Fruit fly (Drosophila melanogaster) whole organism, prepupa: ENCODE measurements around the gene pim.

ENCODE experiments used
- CG10631 ChIP-seq: fragments of 200-800 bp; sonication (Bioruptor generic); optimal IDR thresholded peaks from 2 replicates; lab custom pipeline; 2016; ENCODE audit warnings: missing biosample characterization, missing genetic modification characterization
- CG11294 ChIP-seq: fragments of 200-800 bp; sonication (Bioruptor generic); IDR thresholded peaks from 2 replicates; pipeline ENCODE4 v1.3.6; 2022; ENCODE audit warnings: missing biosample characterization, missing genetic modification characterization
- CG11762 ChIP-seq: fragments of 200-800 bp; sonication (Bioruptor generic); optimal IDR thresholded peaks from 3 replicates; lab custom pipeline; 2016; ENCODE audit warnings: missing biosample characterization, missing genetic modification characterization; ENCODE audit not compliant: insufficient read depth
- CG11902 ChIP-seq: fragments of 200-800 bp; sonication (Bioruptor generic); optimal IDR thresholded peaks from 3 replicates; lab custom pipeline; 2016; ENCODE audit warnings: missing biosample characterization, missing genetic modification characterization
- CG15336 ChIP-seq: fragments of 200-800 bp; sonication (Bioruptor generic); IDR thresholded peaks from 2 replicates; pipeline ENCODE4 v1.3.6; 2022; ENCODE audit warnings: missing biosample characterization, missing genetic modification characterization
- CG1621 ChIP-seq: fragments of 200-800 bp; sonication (Bioruptor generic); optimal IDR thresholded peaks from 3 replicates; lab custom pipeline; 2018; ENCODE audit warnings: missing biosample characterization, mild to moderate bottlenecking, missing genetic modification characterization
- CG16779 ChIP-seq: fragments of 200-800 bp; sonication (Bioruptor generic); optimal IDR thresholded peaks from 3 replicates; lab custom pipeline; 2017; ENCODE audit warnings: missing biosample characterization, mild to moderate bottlenecking, missing genetic modification characterization
- CG3032 ChIP-seq: fragments of 200-800 bp; optimal IDR thresholded peaks from 2 replicates; lab custom pipeline; 2019; ENCODE audit warnings: missing biosample characterization, mild to moderate bottlenecking, missing genetic modification characterization, moderate library complexity
- CG32006 ChIP-seq: fragments of 200-800 bp; sonication (Bioruptor generic); optimal IDR thresholded peaks from 3 replicates; lab custom pipeline; 2017; ENCODE audit warnings: missing biosample characterization, mild to moderate bottlenecking, missing genetic modification characterization
- CG34406 ChIP-seq: fragments of 200-800 bp; sonication (Bioruptor generic); optimal IDR thresholded peaks from 3 replicates; lab custom pipeline; 2016; ENCODE audit warnings: missing biosample characterization, missing genetic modification characterization
- CG3919 ChIP-seq: fragments of 200-800 bp; sonication (Bioruptor generic); optimal IDR thresholded peaks from 3 replicates; lab custom pipeline; 2016; ENCODE audit warnings: missing biosample characterization, missing genetic modification characterization
- CG6163 ChIP-seq: fragments of 200-800 bp; sonication (Bioruptor generic); IDR thresholded peaks from 3 replicates; pipeline ENCODE4 v1.3.6; 2022; ENCODE audit warnings: missing biosample characterization, missing genetic modification characterization
- CG6276 ChIP-seq: fragments of 200-800 bp; sonication (Bioruptor generic); optimal IDR thresholded peaks from 2 replicates; lab custom pipeline; 2017; ENCODE audit warnings: missing biosample characterization, mild to moderate bottlenecking, missing genetic modification characterization
- CG6792 ChIP-seq: fragments of 200-800 bp; sonication (Bioruptor generic); optimal IDR thresholded peaks from 3 replicates; lab custom pipeline; 2016; ENCODE audit warnings: missing biosample characterization, missing genetic modification characterization
- CG6854 ChIP-seq: fragments of 200-800 bp; sonication (Bioruptor generic); optimal IDR thresholded peaks from 2 replicates; lab custom pipeline; 2017; ENCODE audit warnings: missing biosample characterization, mild to moderate bottlenecking, missing genetic modification characterization
- CG8119 ChIP-seq: fragments of 200-800 bp; sonication (Bioruptor generic); IDR thresholded peaks from 3 replicates; pipeline ENCODE4 v1.3.6; 2022; ENCODE audit warnings: missing biosample characterization, missing genetic modification characterization
- CG9139 ChIP-seq: fragments of 200-800 bp; sonication (Bioruptor generic); optimal IDR thresholded peaks from 3 replicates; lab custom pipeline; 2017; ENCODE audit warnings: missing biosample characterization, mild to moderate bottlenecking, missing genetic modification characterization
- Eip75B ChIP-seq: fragments of 200-800 bp; sonication (Bioruptor generic); optimal IDR thresholded peaks from 3 replicates; lab custom pipeline; 2016; ENCODE audit warnings: missing biosample characterization, missing genetic modification characterization
- Eip78C ChIP-seq: fragments of 200-800 bp; sonication (Bioruptor generic); peaks from one replicate; lab custom pipeline; 2016; ENCODE audit warnings: missing biosample characterization, missing genetic modification characterization
- Eip93F ChIP-seq: fragments of 200-800 bp; sonication (Bioruptor generic); optimal IDR thresholded peaks from 2 replicates; lab custom pipeline; 2016; ENCODE audit warnings: missing biosample characterization, mild to moderate bottlenecking, missing genetic modification characterization
- Ets21C ChIP-seq: fragments of 200-800 bp; sonication (Bioruptor generic); optimal IDR thresholded peaks from 3 replicates; lab custom pipeline; 2016; ENCODE audit warnings: missing biosample characterization, missing genetic modification characterization
- Gug ChIP-seq: fragments of 200-800 bp; sonication (Bioruptor generic); IDR thresholded peaks from 2 replicates; pipeline ENCODE4 v1.3.6; 2022; ENCODE audit warnings: missing biosample characterization, missing genetic modification characterization
- Hr38 ChIP-seq: sonication (Bioruptor generic); optimal IDR thresholded peaks from 2 replicates; lab custom pipeline; 2016; ENCODE audit warnings: missing biosample characterization, missing genetic modification characterization
- Hr39 ChIP-seq: fragments of 200-800 bp; sonication (Bioruptor generic); optimal IDR thresholded peaks from 2 replicates; lab custom pipeline; 2016; ENCODE audit warnings: missing biosample characterization, missing genetic modification characterization
- Hr4 ChIP-seq: fragments of 200-800 bp; sonication (Bioruptor generic); optimal IDR thresholded peaks from 3 replicates; lab custom pipeline; 2016; ENCODE audit warnings: missing biosample characterization, missing genetic modification characterization
- Lpt ChIP-seq: fragments of 200-800 bp; sonication (Bioruptor generic); optimal IDR thresholded peaks from 3 replicates; lab custom pipeline; 2016; ENCODE audit warnings: missing biosample characterization, missing genetic modification characterization
- Met ChIP-seq: fragments of 200-800 bp; sonication (Bioruptor generic); optimal IDR thresholded peaks from 3 replicates; lab custom pipeline; 2016; ENCODE audit warnings: missing biosample characterization, missing genetic modification characterization
- OdsH ChIP-seq: fragments of 200-800 bp; sonication (Bioruptor generic); optimal IDR thresholded peaks from 3 replicates; lab custom pipeline; 2016; ENCODE audit warnings: missing biosample characterization, missing genetic modification characterization
- Smox ChIP-seq: fragments of 200-800 bp; sonication (Bioruptor generic); optimal IDR thresholded peaks from 3 replicates; lab custom pipeline; 2016; ENCODE audit warnings: missing biosample characterization, missing genetic modification characterization
- Sox102F ChIP-seq: fragments of 200-800 bp; sonication (Bioruptor generic); optimal IDR thresholded peaks from 2 replicates; lab custom pipeline; 2016; ENCODE audit warnings: missing biosample characterization, mild to moderate bottlenecking, missing genetic modification characterization
- Sox14 ChIP-seq: fragments of 200-800 bp; sonication (Bioruptor generic); optimal IDR thresholded peaks from 3 replicates; lab custom pipeline; 2016; ENCODE audit warnings: missing biosample characterization, missing genetic modification characterization
- Sox15 ChIP-seq: fragments of 200-800 bp; sonication (Bioruptor generic); optimal IDR thresholded peaks from 3 replicates; lab custom pipeline; 2016; ENCODE audit warnings: missing biosample characterization, missing genetic modification characterization
- achi ChIP-seq: fragments of 200-800 bp; sonication (Bioruptor generic); optimal IDR thresholded peaks from 3 replicates; lab custom pipeline; 2016; ENCODE audit warnings: missing biosample characterization, missing genetic modification characterization
- acj6 ChIP-seq: fragments of 200-800 bp; sonication (Bioruptor generic); optimal IDR thresholded peaks from 3 replicates; lab custom pipeline; 2016; ENCODE audit warnings: missing biosample characterization, missing genetic modification characterization
- cyc ChIP-seq: fragments of 200-800 bp; sonication (Bioruptor generic); optimal IDR thresholded peaks from 3 replicates; lab custom pipeline; 2016; ENCODE audit warnings: missing biosample characterization, missing genetic modification characterization
- dac ChIP-seq: fragments of 200-800 bp; sonication (Bioruptor generic); optimal IDR thresholded peaks from 2 replicates; lab custom pipeline; 2017; ENCODE audit warnings: missing biosample characterization, mild to moderate bottlenecking, missing genetic modification characterization
- dsx ChIP-seq: fragments of 200-800 bp; optimal IDR thresholded peaks from 3 replicates; lab custom pipeline; 2019; ENCODE audit warnings: missing biosample characterization, mild to moderate bottlenecking, missing genetic modification characterization, moderate library complexity; ENCODE audit not compliant: poor library complexity, severe bottlenecking
- esn ChIP-seq: fragments of 200-800 bp; sonication (Bioruptor generic); optimal IDR thresholded peaks from 2 replicates; lab custom pipeline; 2016; ENCODE audit warnings: missing biosample characterization, mild to moderate bottlenecking, missing genetic modification characterization, moderate library complexity
- fd59A ChIP-seq: fragments of 200-800 bp; sonication (Bioruptor generic); optimal IDR thresholded peaks from 2 replicates; lab custom pipeline; 2017; ENCODE audit warnings: missing biosample characterization, mild to moderate bottlenecking, missing genetic modification characterization, missing genetic modification reagents
- fd85E ChIP-seq: fragments of 200-800 bp; sonication (Bioruptor generic); optimal IDR thresholded peaks from 3 replicates; lab custom pipeline; 2016; ENCODE audit warnings: missing biosample characterization, missing genetic modification characterization
- fkh ChIP-seq: fragments of 200-800 bp; sonication (Bioruptor generic); optimal IDR thresholded peaks from 3 replicates; lab custom pipeline; 2017; ENCODE audit warnings: missing biosample characterization, mild to moderate bottlenecking, missing genetic modification characterization, moderate library complexity
- lz ChIP-seq: fragments of 200-800 bp; sonication (Bioruptor generic); optimal IDR thresholded peaks from 3 replicates; lab custom pipeline; 2016; ENCODE audit warnings: missing biosample characterization, missing genetic modification characterization
- net ChIP-seq: fragments of 200-800 bp; sonication (Bioruptor generic); optimal IDR thresholded peaks from 3 replicates; lab custom pipeline; 2016; ENCODE audit warnings: missing biosample characterization, missing genetic modification characterization
- pdm3 ChIP-seq: fragments of 200-800 bp; sonication (Bioruptor generic); optimal IDR thresholded peaks from 3 replicates; lab custom pipeline; 2016; ENCODE audit warnings: missing biosample characterization, missing genetic modification characterization
- salr ChIP-seq, 2 experiments: fragments of 200-800 bp; sonication (Bioruptor generic); optimal IDR thresholded peaks; 3 replicates each; lab custom pipeline; 2016 to 2018; ENCODE audit warnings: missing biosample characterization in 2 of 2, missing genetic modification characterization in 2 of 2, mild to moderate bottlenecking in 1 of 2
- spab ChIP-seq: fragments of 200-800 bp; sonication (Bioruptor generic); optimal IDR thresholded peaks from 2 replicates; lab custom pipeline; 2017; ENCODE audit warnings: missing biosample characterization, mild to moderate bottlenecking, missing genetic modification characterization, missing genetic modification reagents
- topi ChIP-seq: fragments of 200-800 bp; sonication (Bioruptor generic); optimal IDR thresholded peaks from 3 replicates; lab custom pipeline; 2016; ENCODE audit warnings: missing biosample characterization, missing genetic modification characterization
- vri ChIP-seq: fragments of 200-800 bp; sonication (Bioruptor generic); optimal IDR thresholded peaks from 3 replicates; lab custom pipeline; 2016; ENCODE audit warnings: missing biosample characterization, mild to moderate bottlenecking, missing genetic modification characterization

The pim gene

DNA sequence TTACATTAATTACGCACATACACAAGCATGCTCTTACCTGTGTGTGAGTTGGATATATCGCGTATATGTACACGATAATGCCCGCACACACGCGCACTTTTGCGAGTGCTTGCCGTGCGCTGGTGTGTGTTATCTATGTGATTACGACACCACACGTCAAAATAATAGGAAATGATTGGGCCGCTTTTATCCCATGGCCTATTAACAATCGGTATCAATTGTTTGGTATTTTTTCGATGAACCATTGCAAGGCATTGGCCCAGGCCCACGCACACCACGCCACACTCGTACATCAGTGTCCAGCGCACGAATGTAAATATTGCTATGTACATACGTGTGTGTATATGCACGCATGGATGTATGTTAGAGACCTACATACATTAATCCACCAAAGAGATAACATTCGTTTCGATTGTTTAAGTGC, 27.9 kb upstream of the pim start (continued):
- TF ChIP-seq CG10631 (GFP tag; lab: Kevin White, UChicago) (no peak), OdsH (GFP tag; lab: Kevin White, UChicago) (no peak), esn (peak; percentile 67), CG9139 (GFP tag; lab: Kevin White, UChicago) (no peak), Sox15 (GFP tag; lab: Kevin White, UChicago) (no peak), CG6854 (GFP tag; lab: Kevin White, UChicago) (peak; percentile 61), CG11902 (no peak), Hr4 (GFP tag; lab: Kevin White, UChicago) (peak; percentile 24), Eip93F (GFP tag; lab: Kevin White, UChicago) (peak; percentile 23), fd59A (no peak)

dm6 chr2L:10339212-10339721, 23.5 kb upstream of the pim start, which contains the start of gene SamDC:
Gene SamDC, plus strand, starts transcription at chr2L:10339457.
- TF ChIP-seq CG3032 (tag; lab: Kevin White, UChicago) (peak; percentile 38), Sox102F (GFP tag; lab: Kevin White, UChicago) (peak; percentile 8), CG6163 (GFP tag; lab: Robert Waterston, UW) (no peak), esn (peak; percentile 53), CG11294 (no peak), CG6276 (no peak), CG16779 (tag; lab: Kevin White, UChicago) (no peak), fd85E (GFP tag; lab: Kevin White, UChicago) (no peak), OdsH (GFP tag; lab: Kevin White, UChicago) (peak; percentile 31), CG8119 (GFP tag; lab: Robert Waterston, UW) (no peak), topi (GFP tag; lab: Kevin White, UChicago) (peak; percentile 37), Hr38 (GFP tag; lab: Kevin White, UChicago) (no peak), Sox15 (GFP tag; lab: Kevin White, UChicago) (no peak), Lpt (GFP tag; lab: Kevin White, UChicago) (peak; percentile 16), pdm3 (GFP tag; lab: Kevin White, UChicago) (peak; percentile 39), CG32006 (no peak), dsx (GFP tag; lab: Kevin White, UChicago) (peak; percentile 19), salr (GFP tag; optimal IDR thresholded peaks at IDR 0.05; lab: Kevin White, UChicago) (peak in 1 of 2 experiments; percentile 33), CG1621 (tag; lab: Kevin White, UChicago) (no peak), net (GFP tag; lab: Kevin White, UChicago) (peak; percentile 13), Eip93F (GFP tag; lab: Kevin White, UChicago) (peak; percentile 25), Ets21C (no peak), lz (GFP tag; lab: Kevin White, UChicago) (peak; percentile 15), Eip75B (GFP tag; lab: Kevin White, UChicago) (peak; percentile 9), CG6854 (GFP tag; lab: Kevin White, UChicago) (peak; percentile 19), CG3919 (GFP tag; lab: Kevin White, UChicago) (peak; percentile 21), Hr39 (no peak), CG9139 (GFP tag; lab: Kevin White, UChicago) (no peak), CG10631 (GFP tag; lab: Kevin White, UChicago) (peak; percentile 45), fkh (GFP tag; lab: Kevin White, UChicago) (peak; percentile 78), Met (GFP tag; lab: Kevin White, UChicago) (peak; percentile 18), CG11902 (no peak), Gug (GFP tag; lab: Robert Waterston, UW) (no peak), CG11762 (GFP tag; lab: Kevin White, UChicago) (no peak), vri (GFP tag; lab: Kevin White, UChicago) (peak; percentile 44), acj6 (peak; percentile 30), Eip78C (GFP tag; lab: Kevin White, UChicago) (peak; percentile 73), cyc (GFP tag; lab: Kevin White, UChicago) (peak; percentile 1), Hr4 (GFP tag; lab: Kevin White, UChicago) (peak; percentile 28), Smox (GFP tag; lab: Kevin White, UChicago) (peak; percentile 25), CG34406 (GFP tag; lab: Kevin White, UChicago) (no peak), Sox14 (GFP tag; lab: Kevin White, UChicago) (peak; percentile 58), achi (peak; percentile 1), CG6792 (GFP tag; lab: Kevin White, UChicago) (no peak), spab (GFP tag; lab: Kevin White, UChicago) (no peak), dac (GFP tag; lab: Kevin White, UChicago) (no peak), CG15336 (GFP tag; lab: Robert Waterston, UW) (peak; percentile 63)
